Fruit fly (Drosophila melanogaster): Measurements from ENCODE around the gene TotE.

Gene TotE

DNA sequence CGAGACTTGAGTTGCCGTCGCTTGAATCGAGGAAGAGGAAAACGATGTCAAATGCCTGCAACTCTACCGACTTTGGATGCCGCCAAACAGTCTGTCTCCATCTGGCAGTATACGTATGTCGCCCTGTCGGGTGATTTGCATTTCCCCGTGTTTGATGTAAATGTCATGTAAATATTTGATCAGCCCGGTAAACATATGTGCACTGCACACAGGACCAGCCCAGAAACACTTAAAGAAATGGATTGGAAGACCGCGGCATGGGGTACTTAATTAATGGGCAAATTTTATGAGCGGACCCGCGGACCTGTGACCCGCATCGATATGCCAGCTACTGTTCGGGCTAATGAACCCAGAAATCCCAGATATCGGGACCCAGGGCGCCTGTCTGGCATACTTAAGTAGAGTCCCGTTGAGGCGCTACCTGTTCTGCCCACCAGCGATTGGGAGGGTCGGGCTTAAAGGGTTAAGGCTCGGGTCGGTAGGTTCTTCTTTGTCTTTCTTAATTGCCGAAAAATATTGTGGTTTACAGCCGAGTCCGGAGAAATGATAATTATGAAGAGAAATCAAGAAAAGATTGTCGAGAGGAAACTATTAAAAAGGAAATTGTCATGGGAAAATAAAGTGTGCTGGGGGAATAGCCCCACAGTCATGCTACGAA, 24.6 kb upstream of the TotE start:
- TF ChIP-seq CG8478 (optimal IDR thresholded peaks at IDR 0.05) (no peak), CTCF (optimal IDR thresholded peaks at IDR 0.05) (no peak)

DNA sequence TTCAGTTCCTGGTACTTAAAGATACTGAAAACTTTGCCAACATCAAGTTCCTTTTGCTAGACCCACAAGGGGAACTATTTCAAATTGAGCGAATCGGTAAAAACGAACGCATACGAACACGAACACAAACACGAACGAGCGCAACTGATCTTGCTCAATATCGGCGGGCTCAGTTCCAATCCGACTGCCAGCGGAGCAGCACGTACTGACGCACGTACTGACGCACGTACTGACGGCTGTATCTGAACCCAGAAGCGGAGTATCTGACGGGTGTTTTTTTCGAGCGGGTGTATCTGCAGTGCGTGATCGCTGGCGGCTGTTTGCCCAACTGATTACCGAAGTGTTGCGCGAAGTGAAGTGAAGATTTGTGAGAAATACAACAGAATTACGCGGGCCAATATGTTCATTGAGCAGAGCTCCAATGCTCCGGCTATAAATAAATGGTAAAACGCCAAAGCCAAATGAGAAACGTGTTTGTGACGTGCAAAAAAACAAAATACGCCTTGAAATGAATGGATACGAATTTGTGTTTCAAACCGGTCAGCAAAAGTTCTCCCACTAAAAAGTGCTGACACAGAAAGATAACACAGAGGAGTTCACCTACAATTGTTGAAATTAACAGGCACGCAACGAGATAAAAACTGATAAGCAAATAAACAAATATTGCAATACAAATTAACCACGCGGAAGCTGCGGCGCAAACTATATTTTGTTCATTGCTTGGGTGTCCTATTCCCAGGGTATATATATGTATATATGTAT, 21.9 kb upstream of the TotE start:
- TF ChIP-seq CTCF (optimal IDR thresholded peaks at IDR 0.05), result no peak
- no peak for TF ChIP-seq CG8478 (optimal IDR thresholded peaks at IDR 0.05)

- TF ChIP-seq CG8478 (optimal IDR thresholded peaks at IDR 0.05), result no peak
- TF ChIP-seq CTCF (optimal IDR thresholded peaks at IDR 0.05), result no peak
Observed at dm6 chr2L:19932523-19932922, 19.2 kb upstream of the TotE start.

- TF ChIP-seq CTCF (optimal IDR thresholded peaks at IDR 0.05) (no peak), CG8478 (optimal IDR thresholded peaks at IDR 0.05) (no peak)
Observed at dm6 chr2L:19930102-19930501, 16.8 kb upstream of the TotE start.

dm6 chr2L:19923786-19924185, 10.5 kb upstream of the TotE start:
- TF ChIP-seq CTCF (optimal IDR thresholded peaks at IDR 0.05) (no peak), CG8478 (optimal IDR thresholded peaks at IDR 0.05) (no peak)

DNA sequence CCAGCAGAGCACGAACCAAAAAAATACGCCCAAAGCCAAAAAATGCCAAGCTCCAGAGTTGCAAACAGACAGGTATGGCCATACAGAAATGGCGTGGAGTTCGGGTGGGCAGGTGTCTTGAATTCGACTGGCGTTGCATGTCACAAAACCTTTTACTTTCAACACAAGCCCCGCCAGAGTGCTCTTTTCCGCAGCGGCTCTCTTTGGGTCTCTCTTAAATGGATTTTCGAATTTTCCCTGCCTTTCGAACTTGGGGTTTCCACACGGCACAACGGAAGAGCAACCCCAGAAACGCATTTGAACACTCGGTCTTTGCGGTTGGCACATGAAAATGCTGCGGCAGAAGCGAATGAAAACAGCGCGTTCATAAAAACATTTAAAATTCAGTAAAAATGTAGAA, 4.5 kb upstream of the TotE start:
- no peak for TF ChIP-seq CG8478 (optimal IDR thresholded peaks at IDR 0.05)
- TF ChIP-seq CTCF (optimal IDR thresholded peaks at IDR 0.05), result no peak

DNA sequence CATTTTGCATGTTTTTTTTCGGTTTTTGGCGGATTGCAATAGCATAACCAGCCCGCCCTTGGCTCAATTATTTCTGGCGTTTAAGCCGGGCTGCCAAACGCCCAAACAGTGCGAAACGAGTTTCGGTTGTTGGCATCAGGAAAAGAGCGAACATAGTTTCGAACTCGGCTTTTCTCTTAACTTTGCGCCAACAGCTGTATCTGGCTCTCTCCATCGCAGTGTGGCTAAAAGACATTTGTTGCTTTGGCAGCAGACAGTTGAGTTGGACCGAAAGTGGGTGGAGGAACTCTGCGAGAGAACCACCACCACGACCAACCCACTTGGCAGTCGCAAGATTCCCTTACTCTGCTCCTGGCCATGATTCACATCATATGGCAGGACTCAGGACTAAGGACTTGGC, 3.7 kb upstream of the TotE start:
- TF ChIP-seq CG8478 (optimal IDR thresholded peaks at IDR 0.05) (no peak), CTCF (optimal IDR thresholded peaks at IDR 0.05) (no peak)

- TF ChIP-seq CTCF (optimal IDR thresholded peaks at IDR 0.05), result peak; percentile 32 to 75
- TF ChIP-seq CG8478 (optimal IDR thresholded peaks at IDR 0.05), result no peak
Observed at dm6 chr2L:19915195-19915594, 1.9 kb upstream of the TotE start.

DNA sequence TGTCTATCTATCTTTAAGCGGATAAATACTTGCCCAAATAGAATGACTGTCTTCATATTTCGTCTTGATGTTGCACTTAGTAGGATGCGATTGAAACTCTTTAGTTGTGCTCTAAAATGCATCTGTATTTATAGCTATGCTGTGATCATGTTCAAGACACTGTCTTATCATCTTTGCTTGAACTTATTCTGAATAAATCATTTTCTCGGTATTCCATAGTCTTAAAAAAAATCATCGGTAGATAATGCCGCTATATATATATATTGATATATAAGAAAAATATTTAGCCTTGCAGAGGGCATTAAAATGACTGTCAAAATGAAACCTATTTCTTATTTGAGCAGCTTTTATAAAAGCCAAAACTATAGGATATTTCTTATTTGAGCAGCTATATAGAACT, 1.0 kb downstream of the TotE start, which contains the start of gene TotF:
TSS of gene TotF (minus strand) at position 101 of the 400 bp plus-strand sequence.
- TF ChIP-seq CTCF (optimal IDR thresholded peaks at IDR 0.05) (no peak), CG8478 (optimal IDR thresholded peaks at IDR 0.05) (no peak)

- TF ChIP-seq CTCF (optimal IDR thresholded peaks at IDR 0.05) (no peak), CG8478 (optimal IDR thresholded peaks at IDR 0.05) (no peak)
Observed at dm6 chr2L:19907784-19908183, 5.5 kb downstream of the TotE start.

- TF ChIP-seq CG8478 (optimal IDR thresholded peaks at IDR 0.05) (no peak), CTCF (optimal IDR thresholded peaks at IDR 0.05) (no peak)
Observed at dm6 chr2L:19905233-19905632, 8.1 kb downstream of the TotE start.

DNA sequence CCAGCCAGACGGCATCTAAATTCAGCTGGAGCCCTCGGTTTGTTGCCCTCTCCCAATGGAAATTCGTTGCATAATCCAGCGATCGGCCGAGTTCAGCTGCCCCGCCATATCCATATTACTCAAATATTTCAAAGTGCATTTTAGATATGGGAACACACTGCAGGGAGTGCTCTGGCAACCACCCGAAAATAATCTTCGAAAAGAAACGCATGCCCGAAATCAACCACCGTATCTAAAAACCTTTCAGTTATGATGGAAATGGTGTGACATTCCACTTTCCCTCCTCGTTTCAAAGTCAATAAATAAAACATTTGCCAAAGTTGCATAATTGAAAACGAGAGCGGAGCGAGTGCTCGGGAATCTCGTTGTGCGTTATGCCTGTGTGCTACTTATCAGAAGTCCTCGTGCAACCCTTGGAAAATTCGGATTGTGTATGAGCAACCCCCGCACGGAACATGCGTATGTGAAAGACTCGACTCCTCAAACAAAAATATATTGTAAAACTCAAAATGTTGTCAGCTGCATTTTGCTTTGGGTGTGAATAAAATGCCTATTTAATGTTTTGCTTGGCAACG, 10.5 kb downstream of the TotE start:
- TF ChIP-seq CG8478 (optimal IDR thresholded peaks at IDR 0.05), result no peak
- no peak for TF ChIP-seq CTCF (optimal IDR thresholded peaks at IDR 0.05)

DNA sequence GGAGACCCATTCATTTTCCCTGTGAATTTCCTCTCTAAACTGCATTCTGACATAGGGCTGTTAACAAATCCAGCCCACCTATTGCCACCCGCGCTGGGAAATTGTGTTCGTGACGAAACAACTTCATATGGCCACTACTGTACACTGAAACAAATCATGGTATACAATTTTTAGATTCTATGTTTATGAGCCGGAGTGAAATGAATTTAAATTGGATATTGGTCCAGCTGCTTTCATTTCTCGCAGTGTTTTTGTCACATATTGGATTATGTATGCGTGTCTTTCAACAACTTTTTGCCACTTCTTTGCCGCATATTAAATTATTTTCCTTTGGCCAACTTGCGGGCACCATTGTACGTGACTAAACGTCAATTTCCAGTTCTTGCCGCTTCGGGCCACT, 13.8 kb downstream of the TotE start:
- no peak for TF ChIP-seq CTCF (optimal IDR thresholded peaks at IDR 0.05)

DNA sequence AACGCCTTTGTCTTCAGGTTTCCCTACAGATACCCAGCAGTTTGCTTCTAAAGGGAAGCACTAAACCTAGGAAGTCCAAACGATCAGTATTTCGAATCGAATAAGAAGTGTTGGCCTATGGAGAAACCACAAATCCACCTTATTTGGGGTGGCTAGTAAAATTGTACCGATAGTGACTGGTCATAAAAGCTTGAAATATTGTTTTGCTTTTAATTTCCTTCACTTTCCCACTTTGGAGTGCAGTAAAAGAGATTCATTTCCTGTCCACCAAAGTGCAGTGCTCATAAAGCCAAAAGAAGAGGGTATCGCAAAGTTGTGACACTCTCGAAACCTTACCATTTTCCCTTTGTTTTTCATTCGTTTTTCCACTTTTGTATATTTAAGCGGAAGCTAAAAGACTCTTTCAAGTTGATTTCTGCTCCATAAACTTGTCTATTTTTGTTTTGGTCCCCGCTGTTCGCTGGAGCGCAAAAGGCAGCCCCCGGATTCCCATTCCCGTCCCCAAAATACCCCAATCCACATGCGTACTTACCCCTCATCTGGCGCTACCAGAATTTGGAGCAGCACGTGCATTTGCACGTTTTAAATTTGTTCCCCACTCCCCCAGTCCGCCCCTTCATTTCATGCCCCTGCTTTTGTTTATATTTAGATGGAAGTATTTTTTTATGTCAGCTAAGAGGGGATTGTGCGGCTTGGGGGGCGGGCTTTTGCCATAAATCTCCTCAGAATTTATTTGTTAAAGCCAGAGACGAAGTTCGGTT, 14.6 kb downstream of the TotE start:
- no peak for TF ChIP-seq CTCF (optimal IDR thresholded peaks at IDR 0.05)
- TF ChIP-seq CG8478 (optimal IDR thresholded peaks at IDR 0.05), result no peak

- no peak for TF ChIP-seq CTCF (optimal IDR thresholded peaks at IDR 0.05)
- TF ChIP-seq CG8478 (optimal IDR thresholded peaks at IDR 0.05), result no peak
Observed at dm6 chr2L:19897027-19897426, 16.3 kb downstream of the TotE start.

All from S2 (cell line).